Fruit fly (Drosophila melanogaster) whole organism, embryonic: ENCODE measurements around the gene kraken.

Experiments used
- Adf1 ChIP-seq: fragments of 200-800 bp; sonication (Bioruptor generic); IDR thresholded peaks from 2 replicates; pipeline ENCODE4 v1.3.6; 2022; ENCODE audit warnings: missing biosample characterization, missing genetic modification characterization
- B-H1 ChIP-seq: fragments of 200-800 bp; sonication (Bioruptor generic); IDR thresholded peaks from 3 replicates; pipeline ENCODE4 v1.3.6; 2022; ENCODE audit warnings: missing biosample characterization, missing genetic modification characterization
- CG12219 ChIP-seq: fragments of 200-800 bp; sonication (Bioruptor generic); optimal IDR thresholded peaks from 3 replicates; lab custom pipeline; 2018; ENCODE audit warnings: missing biosample characterization, mild to moderate bottlenecking, missing genetic modification characterization
- CG12299 ChIP-seq: fragments of 200-800 bp; sonication (Bioruptor generic); optimal IDR thresholded peaks from 2 replicates; lab custom pipeline; 2018; ENCODE audit warnings: missing biosample characterization, mild to moderate bottlenecking, missing genetic modification characterization
- CG12659 ChIP-seq: fragments of 200-800 bp; sonication (Bioruptor generic); optimal IDR thresholded peaks from 3 replicates; lab custom pipeline; 2017; ENCODE audit warnings: mild to moderate bottlenecking, missing biosample characterization, missing genetic modification reagents, missing genetic modification characterization
- CG1647 ChIP-seq: fragments of 200-800 bp; sonication (Bioruptor generic); optimal IDR thresholded peaks from 3 replicates; lab custom pipeline; 2016; ENCODE audit warnings: missing biosample characterization, missing genetic modification characterization
- CG32767 ChIP-seq: fragments of 200-800 bp; sonication (Bioruptor generic); IDR thresholded peaks from 2 replicates; pipeline ENCODE4 v1.3.6; 2022; ENCODE audit warnings: missing biosample characterization, missing genetic modification characterization
- CG3281 ChIP-seq: fragments of 200-800 bp; sonication (Bioruptor generic); optimal IDR thresholded peaks from 3 replicates; lab custom pipeline; 2017; ENCODE audit warnings: missing biosample characterization, mild to moderate bottlenecking, missing genetic modification characterization
- CG3995 ChIP-seq: fragments of 200-800 bp; sonication (Bioruptor generic); optimal IDR thresholded peaks from 3 replicates; lab custom pipeline; 2016; ENCODE audit warnings: missing biosample characterization, missing genetic modification characterization
- CG4854 ChIP-seq: fragments of 200-800 bp; sonication (Bioruptor generic); optimal IDR thresholded peaks from 2 replicates; lab custom pipeline; 2016; ENCODE audit warnings: missing biosample characterization, missing genetic modification characterization, inconsistent platforms
- CG6765 ChIP-seq: fragments of 200-800 bp; sonication (Bioruptor generic); optimal IDR thresholded peaks from 3 replicates; lab custom pipeline; 2017; ENCODE audit warnings: missing biosample characterization, mild to moderate bottlenecking, missing genetic modification characterization
- CG7928 ChIP-seq: fragments of 200-800 bp; sonication (Bioruptor generic); optimal IDR thresholded peaks from 2 replicates; lab custom pipeline; 2017; ENCODE audit warnings: missing biosample characterization, mild to moderate bottlenecking, missing genetic modification characterization
- CG8089 ChIP-seq: fragments of 200-800 bp; sonication (Bioruptor generic); optimal IDR thresholded peaks from 3 replicates; lab custom pipeline; 2016; ENCODE audit warnings: missing biosample characterization, missing genetic modification characterization
- CTCF ChIP-seq: fragments of 200-800 bp; sonication (Bioruptor generic); optimal IDR thresholded peaks from 2 replicates; lab custom pipeline; 2017; ENCODE audit warnings: missing biosample characterization, mild to moderate bottlenecking, missing genetic modification characterization, moderate library complexity
- E2f2 ChIP-seq: fragments of 200-800 bp; sonication (Bioruptor generic); IDR thresholded peaks from 2 replicates; pipeline ENCODE4 v1.3.6; 2022; ENCODE audit warnings: missing biosample characterization, missing genetic modification characterization
- Ets65A ChIP-seq: fragments of 200-800 bp; sonication (Bioruptor generic); peaks from one replicate; lab custom pipeline; 2016; ENCODE audit warnings: missing biosample characterization, missing genetic modification characterization
- HLH54F ChIP-seq: fragments of 200-800 bp; sonication (Bioruptor generic); optimal IDR thresholded peaks from 3 replicates; lab custom pipeline; 2016; ENCODE audit warnings: missing biosample characterization, missing genetic modification characterization
- Jarid2 ChIP-seq: fragments of 200-800 bp; sonication (Bioruptor generic); optimal IDR thresholded peaks from 3 replicates; lab custom pipeline; 2017; ENCODE audit warnings: mild to moderate bottlenecking, missing biosample characterization, missing genetic modification reagents, missing genetic modification characterization
- Nf-YB ChIP-seq: fragments of 200-800 bp; sonication (Bioruptor generic); optimal IDR thresholded peaks from 3 replicates; lab custom pipeline; 2019; ENCODE audit warnings: missing biosample characterization, mild to moderate bottlenecking, missing genetic modification characterization, moderate library complexity
- Spps ChIP-seq: fragments of 200-800 bp; sonication (Bioruptor generic); optimal IDR thresholded peaks from 2 replicates; lab custom pipeline; 2018; ENCODE audit warnings: missing biosample characterization, mild to moderate bottlenecking, missing genetic modification characterization
- Vsx1 ChIP-seq: fragments of 200-800 bp; sonication (Bioruptor generic); optimal IDR thresholded peaks from 2 replicates; lab custom pipeline; 2017; ENCODE audit warnings: missing biosample characterization, mild to moderate bottlenecking, missing genetic modification characterization, missing genetic modification reagents
- aop ChIP-seq: fragments of 200-800 bp; sonication (Bioruptor generic); IDR thresholded peaks from 2 replicates; pipeline ENCODE4 v1.3.6; 2022; ENCODE audit warnings: missing biosample characterization, missing genetic modification characterization
- bab2 ChIP-seq: fragments of 200-800 bp; sonication (Bioruptor generic); optimal IDR thresholded peaks from 2 replicates; lab custom pipeline; 2016; ENCODE audit warnings: missing biosample characterization, missing genetic modification characterization
- bcd ChIP-seq: fragments of 200-800 bp; sonication (Bioruptor generic); optimal IDR thresholded peaks from 2 replicates; lab custom pipeline; 2017; ENCODE audit warnings: missing biosample characterization, mild to moderate bottlenecking, missing genetic modification characterization
- ci ChIP-seq: fragments of 200-800 bp; sonication (Bioruptor generic); IDR thresholded peaks from 3 replicates; pipeline ENCODE4 v1.3.6; 2022; ENCODE audit warnings: missing biosample characterization, missing genetic modification characterization
- crol ChIP-seq: fragments of 200-800 bp; sonication (Bioruptor generic); IDR thresholded peaks from 2 replicates; pipeline ENCODE4 v1.3.6; 2022; ENCODE audit warnings: missing biosample characterization, missing genetic modification characterization
- ems ChIP-seq: fragments of 200-800 bp; sonication (Bioruptor generic); optimal IDR thresholded peaks from 3 replicates; lab custom pipeline; 2016; ENCODE audit warnings: missing biosample characterization, missing genetic modification characterization
- fd64A ChIP-seq: fragments of 200-800 bp; sonication (Bioruptor generic); optimal IDR thresholded peaks from 3 replicates; lab custom pipeline; 2018; ENCODE audit warnings: missing biosample characterization, mild to moderate bottlenecking, missing genetic modification characterization
- grau ChIP-seq: fragments of 200-800 bp; optimal IDR thresholded peaks from 3 replicates; lab custom pipeline; 2019; ENCODE audit warnings: missing biosample characterization, mild to moderate bottlenecking, missing genetic modification characterization, moderate library complexity
- her ChIP-seq: fragments of 200-800 bp; sonication (Bioruptor generic); optimal IDR thresholded peaks from 2 replicates; lab custom pipeline; 2016; ENCODE audit warnings: missing biosample characterization, missing genetic modification characterization
- inv ChIP-seq: fragments of 200-800 bp; sonication (Bioruptor generic); IDR thresholded peaks from 2 replicates; pipeline ENCODE4 v1.3.6; 2022; ENCODE audit warnings: missing biosample characterization, missing genetic modification characterization; ENCODE audit not compliant: partially characterized antibody
- kah ChIP-seq: fragments of 200-800 bp; sonication (Bioruptor generic); optimal IDR thresholded peaks from 2 replicates; lab custom pipeline; 2018; ENCODE audit warnings: missing biosample characterization, mild to moderate bottlenecking, missing genetic modification characterization
- lilli ChIP-seq: fragments of 200-800 bp; sonication (Bioruptor generic); optimal IDR thresholded peaks from 3 replicates; lab custom pipeline; 2016; ENCODE audit warnings: missing biosample characterization, missing genetic modification characterization
- lola ChIP-seq, 3 experiments: fragments of >200 bp in 2 of 3; fragments of 200-800 bp in 1 of 3; sonication (Bioruptor generic) in 1 of 3; optimal IDR thresholded peaks; 2 replicates each; lab custom pipeline; 2017 to 2019; ENCODE audit warnings: missing biosample characterization in 3 of 3, missing genetic modification characterization in 3 of 3, mild to moderate bottlenecking in 1 of 3, moderate library complexity in 1 of 3
- maf-S ChIP-seq: fragments of 200-800 bp; sonication (Bioruptor generic); optimal IDR thresholded peaks from 2 replicates; lab custom pipeline; 2016; ENCODE audit warnings: missing biosample characterization, missing genetic modification characterization
- mirr ChIP-seq: fragments of 200-800 bp; sonication (Bioruptor generic); optimal IDR thresholded peaks from 3 replicates; lab custom pipeline; 2018; ENCODE audit warnings: missing biosample characterization, mild to moderate bottlenecking, missing genetic modification characterization
- pros ChIP-seq: fragments of 200-800 bp; sonication (Bioruptor generic); optimal IDR thresholded peaks from 3 replicates; lab custom pipeline; 2019; ENCODE audit warnings: missing biosample characterization, mild to moderate bottlenecking, missing genetic modification characterization, moderate library complexity
- row ChIP-seq: fragments of 200-800 bp; sonication (Bioruptor generic); IDR thresholded peaks from 3 replicates; pipeline ENCODE4 v1.3.6; 2022; ENCODE audit warnings: missing biosample characterization, missing genetic modification characterization
- salm ChIP-seq: fragments of 200-800 bp; sonication (Bioruptor generic); optimal IDR thresholded peaks from 2 replicates; lab custom pipeline; 2018; ENCODE audit warnings: missing biosample characterization, mild to moderate bottlenecking, missing genetic modification characterization
- slp2 ChIP-seq: fragments of 200-800 bp; sonication (Bioruptor generic); optimal IDR thresholded peaks from 2 replicates; lab custom pipeline; 2016; ENCODE audit warnings: missing biosample characterization, missing genetic modification characterization
- stwl ChIP-seq: fragments of 200-800 bp; sonication (Bioruptor generic); optimal IDR thresholded peaks from 3 replicates; lab custom pipeline; 2018; ENCODE audit warnings: missing biosample characterization, mild to moderate bottlenecking, missing genetic modification characterization, moderate library complexity
- tgo ChIP-seq: fragments of 200-800 bp; sonication (Bioruptor generic); IDR thresholded peaks from 3 replicates; pipeline ENCODE4 v1.3.6; 2022; ENCODE audit warnings: missing biosample characterization, missing genetic modification characterization
- toy ChIP-seq: fragments of 200-800 bp; sonication (Bioruptor generic); IDR thresholded peaks from 2 replicates; pipeline ENCODE4 v1.3.6; 2022; ENCODE audit warnings: missing biosample characterization, missing genetic modification characterization
- trh ChIP-seq: fragments of 200-800 bp; sonication (Bioruptor generic); optimal IDR thresholded peaks from 2 replicates; lab custom pipeline; 2016; ENCODE audit warnings: missing biosample characterization, missing genetic modification characterization
- tup ChIP-seq: fragments of 200-800 bp; sonication (Bioruptor generic); optimal IDR thresholded peaks from 2 replicates; lab custom pipeline; 2016; ENCODE audit warnings: missing biosample characterization, mild to moderate bottlenecking, missing genetic modification characterization, moderate library complexity
- z ChIP-seq: fragments of 200-800 bp; sonication (Bioruptor generic); IDR thresholded peaks from 3 replicates; pipeline ENCODE4 v1.3.6; 2022; ENCODE audit warnings: missing biosample characterization, missing genetic modification characterization

kraken gene

DNA sequence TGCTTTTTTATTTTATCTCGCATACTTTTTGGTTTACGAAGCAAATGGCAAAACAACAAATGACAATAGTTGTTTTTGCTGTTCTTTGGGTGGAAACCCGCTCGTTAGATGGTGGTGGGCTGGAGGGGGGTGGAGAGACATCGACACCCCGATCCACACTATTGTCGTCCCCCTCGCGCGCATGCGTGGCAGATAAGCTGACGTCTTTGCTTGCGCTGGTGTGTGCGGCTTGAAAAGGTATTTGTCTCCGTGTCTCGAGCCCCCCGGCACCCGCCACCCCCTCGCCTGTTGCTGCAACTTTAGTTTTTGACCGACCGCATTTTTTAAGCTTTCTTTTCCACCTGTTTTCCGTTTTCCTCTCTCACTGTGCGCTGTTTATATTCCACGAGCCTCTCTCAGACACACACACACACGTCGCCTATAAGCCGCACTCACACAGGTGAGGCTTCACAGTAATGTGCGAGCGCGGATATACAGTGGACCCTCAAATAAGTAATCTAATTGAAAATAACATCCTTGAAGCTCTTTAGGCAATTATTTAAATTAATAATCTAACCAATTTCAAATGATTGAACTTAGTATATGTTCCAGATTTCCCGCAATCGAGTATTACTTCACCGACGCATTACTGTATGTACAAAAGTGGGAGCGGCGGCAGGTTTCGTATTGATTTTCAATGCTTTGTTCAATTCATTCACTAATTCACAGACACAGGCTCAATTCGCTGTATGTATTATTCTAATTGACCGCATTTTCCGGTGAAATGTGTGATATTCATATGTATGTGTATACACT is 14.6 kb downstream of the kraken start (continued):
- TF ChIP-seq ci (peak; percentile 97), bab2 (GFP tag; lab: Kevin White, UChicago) (peak; percentile 92), CG1647 (GFP tag; lab: Kevin White, UChicago) (peak; percentile 85), CG12659 (GFP tag; lab: Kevin White, UChicago) (peak; percentile 94), tgo (GFP tag; lab: Robert Waterston, UW) (peak; percentile 95), aop (GFP tag; lab: Robert Waterston, UW) (peak; percentile 63; the same call in 1 of the 2 replicates), ems (peak; percentile 91), inv (GFP tag; lab: Robert Waterston, UW) (no peak), pros (GFP tag; lab: Kevin White, UChicago) (peak; percentile 80), trh (GFP tag; lab: Kevin White, UChicago) (peak; percentile 69), salm (tag; lab: Kevin White, UChicago) (peak; percentile 81), E2f2 (GFP tag; lab: Robert Waterston, UW) (peak; percentile 75), z (GFP tag; lab: Robert Waterston, UW) (no peak), CG7928 (GFP tag; lab: Kevin White, UChicago) (peak; percentile 65), CG3281 (GFP tag; lab: Kevin White, UChicago) (peak; percentile 89), CG4854 (GFP tag; lab: Kevin White, UChicago) (peak; percentile 90), grau (tag; lab: Kevin White, UChicago) (peak; percentile 99), Spps (tag; lab: Kevin White, UChicago) (peak; percentile 75), fd64A (GFP tag; lab: Kevin White, UChicago) (peak; percentile 71), mirr (GFP tag; lab: Kevin White, UChicago) (peak; percentile 91), Jarid2 (GFP tag; lab: Kevin White, UChicago) (peak; percentile 34), crol (peak; percentile 100), her (GFP tag; lab: Kevin White, UChicago) (peak; percentile 82), Nf-YB (GFP tag; lab: Kevin White, UChicago) (peak; percentile 73), CG12219 (GFP tag; lab: Kevin White, UChicago) (peak; percentile 90), maf-S (GFP tag; lab: Kevin White, UChicago) (peak; percentile 87), CTCF (GFP tag; lab: Kevin White, UChicago) (peak; percentile 29), tup (GFP tag; lab: Kevin White, UChicago) (peak; percentile 85), B-H1 (GFP tag; lab: Robert Waterston, UW) (peak; percentile 93), CG12299 (peak; percentile 93), row (GFP tag; lab: Robert Waterston, UW) (peak; percentile 95), slp2 (GFP tag; lab: Kevin White, UChicago) (peak; percentile 87), CG6765 (GFP tag; lab: Kevin White, UChicago) (peak; percentile 81), kah (GFP tag; lab: Kevin White, UChicago) (peak; percentile 84), CG32767 (GFP tag; lab: Robert Waterston, UW) (peak; percentile 92), lola (GFP tag; optimal IDR thresholded peaks at IDR 0.05; lab: Kevin White, UChicago) (peak in 1 of 3 experiments; percentile 87), toy (GFP tag; lab: Robert Waterston, UW) (peak; percentile 90), lilli (GFP tag; lab: Kevin White, UChicago) (peak; percentile 96), Vsx1 (peak; percentile 46), CG3995 (GFP tag; lab: Kevin White, UChicago) (peak; percentile 37), Ets65A (GFP tag; lab: Kevin White, UChicago) (peak; percentile 99), bcd (GFP tag; lab: Kevin White, UChicago) (peak; percentile 92), Adf1 (peak; percentile 67), stwl (tag; lab: Kevin White, UChicago) (no peak), CG8089 (peak; percentile 71), HLH54F (GFP tag; lab: Kevin White, UChicago) (peak; percentile 93)
- TF ChIP-seq, all 482 proteins: peak for 430
